Worm (Caenorhabditis elegans): ENCODE data around the gene Y17G7B.22.

The Y17G7B.22 gene

ce11 chrII:12042108-12042960, 25.5 kb upstream of the Y17G7B.22 start, which contains the start of gene ippk-1:
ippk-1 (plus strand) TSS chrII:12042910.
- peak; percentile 22 for TF ChIP-seq pqm-1 (tag; optimal IDR thresholded peaks at IDR 0.05)
- peak; percentile 52 for TF ChIP-seq nhr-43 (tag; optimal IDR thresholded peaks at IDR 0.05; ENCODE audit: poor library complexity, severe bottlenecking)
- TF ChIP-seq sea-2 (GFP tag; optimal IDR thresholded peaks at IDR 0.05): no peak
- TF ChIP-seq elt-1 (tag; optimal IDR thresholded peaks at IDR 0.05): no peak
- TF ChIP-seq elt-2 (tag; optimal IDR thresholded peaks at IDR 0.05): peak; percentile 57
- TF ChIP-seq nfya-1 (tag; optimal IDR thresholded peaks at IDR 0.05; ENCODE audit: insufficient read depth): peak; percentile 64
- peak; percentile 58 for TF ChIP-seq lin-39 (tag; optimal IDR thresholded peaks at IDR 0.05)
- peak; percentile 47 for TF ChIP-seq fkh-10 (GFP tag; optimal IDR thresholded peaks at IDR 0.05)
- TF ChIP-seq tbx-2 (tag; optimal IDR thresholded peaks at IDR 0.05): peak; percentile 18
- peak; percentile 12 for TF ChIP-seq nhr-11 (tag; optimal IDR thresholded peaks at IDR 0.05)
- no peak for TF ChIP-seq ZK546.5 (tag; optimal IDR thresholded peaks at IDR 0.05)
- TF ChIP-seq nhr-23 (tag; optimal IDR thresholded peaks at IDR 0.05): peak; percentile 63
- peak; percentile 27 for TF ChIP-seq nhr-25 (tag; optimal IDR thresholded peaks at IDR 0.05)
- TF ChIP-seq ztf-4 (tag; optimal IDR thresholded peaks at IDR 0.05): no peak
- TF ChIP-seq pha-4 (tag; optimal IDR thresholded peaks at IDR 0.05): peak; percentile 57
- TF ChIP-seq fkh-2 (tag; optimal IDR thresholded peaks at IDR 0.05): no peak
- TF ChIP-seq ama-1 (optimal IDR thresholded peaks at IDR 0.05): peak; percentile 30
- peak; percentile 16 for TF ChIP-seq ceh-28 (tag; optimal IDR thresholded peaks at IDR 0.05)
- no peak for TF ChIP-seq nhr-28 (tag; optimal IDR thresholded peaks at IDR 0.05)
- TF ChIP-seq hmg-11 (tag; optimal IDR thresholded peaks at IDR 0.05): peak; percentile 31
- TF ChIP-seq egl-5 (tag; optimal IDR thresholded peaks at IDR 0.05): peak; percentile 82
- peak; percentile 75 for TF ChIP-seq lin-15B (tag; optimal IDR thresholded peaks at IDR 0.05)

ce11 chrII:12049281-12049680, 18.5 kb upstream of the Y17G7B.22 start, which contains the start of gene nadk-2:
nadk-2 (plus strand) TSS chrII:12049581.
- TF ChIP-seq fos-1 (tag; optimal IDR thresholded peaks at IDR 0.05) (no peak), mdl-1 (tag; optimal IDR thresholded peaks at IDR 0.05) (no peak), pha-4 (tag; optimal IDR thresholded peaks at IDR 0.05) (no peak), nhr-23 (tag; optimal IDR thresholded peaks at IDR 0.05) (no peak), ztf-4 (tag; optimal IDR thresholded peaks at IDR 0.05) (no peak)

- TF ChIP-seq pqm-1 (tag; optimal IDR thresholded peaks at IDR 0.05) (no peak), nhr-23 (tag; optimal IDR thresholded peaks at IDR 0.05) (peak; percentile 59), nhr-43 (tag; optimal IDR thresholded peaks at IDR 0.05; ENCODE audit: poor library complexity, severe bottlenecking) (peak; percentile 49), nhr-25 (tag; optimal IDR thresholded peaks at IDR 0.05) (peak; percentile 16)
These were observed 17.2 kb upstream of the Y17G7B.22 start for ce11 chrII:12050607-12051006.

- no peak for TF ChIP-seq nhr-237 (tag; optimal IDR thresholded peaks at IDR 0.05)
- TF ChIP-seq nhr-23 (tag; optimal IDR thresholded peaks at IDR 0.05): peak; percentile 48
- peak; percentile 6 for TF ChIP-seq ama-1 (optimal IDR thresholded peaks at IDR 0.05)
- TF ChIP-seq egl-27 (tag; optimal IDR thresholded peaks at IDR 0.05): no peak
- TF ChIP-seq nhr-25 (tag; optimal IDR thresholded peaks at IDR 0.05): peak; percentile 53
- TF ChIP-seq lsy-12 (tag; optimal IDR thresholded peaks at IDR 0.05): no peak
- TF ChIP-seq lin-39 (tag; optimal IDR thresholded peaks at IDR 0.05): no peak
- TF ChIP-seq fkh-10 (GFP tag; optimal IDR thresholded peaks at IDR 0.05): no peak
- TF ChIP-seq aly-2 (tag; optimal IDR thresholded peaks at IDR 0.05): no peak
- TF ChIP-seq nhr-43 (tag; optimal IDR thresholded peaks at IDR 0.05; ENCODE audit: poor library complexity, severe bottlenecking): peak; percentile 83
These were observed 16.2 kb upstream of the Y17G7B.22 start for ce11 chrII:12051601-12052000.

ce11 chrII:12052136-12052535, 15.7 kb upstream of the Y17G7B.22 start:
- TF ChIP-seq nfya-1 (tag; optimal IDR thresholded peaks at IDR 0.05; ENCODE audit: insufficient read depth): peak; percentile 33
- no peak for TF ChIP-seq zag-1 (tag; optimal IDR thresholded peaks at IDR 0.05)
- peak; percentile 83 for TF ChIP-seq pqm-1 (tag; optimal IDR thresholded peaks at IDR 0.05)
- TF ChIP-seq pha-4 (tag; optimal IDR thresholded peaks at IDR 0.05): peak; percentile 35
- peak; percentile 80 for TF ChIP-seq elt-2 (tag; optimal IDR thresholded peaks at IDR 0.05)

- no peak for TF ChIP-seq nhr-67 (tag; optimal IDR thresholded peaks at IDR 0.05)
- TF ChIP-seq ZK546.5 (tag; optimal IDR thresholded peaks at IDR 0.05): no peak
- TF ChIP-seq ama-1 (optimal IDR thresholded peaks at IDR 0.05): peak; percentile 15
- peak; percentile 46 for TF ChIP-seq jun-1 (tag; optimal IDR thresholded peaks at IDR 0.05)
- TF ChIP-seq elt-3 (tag; optimal IDR thresholded peaks at IDR 0.05): no peak
- no peak for TF ChIP-seq egl-27 (tag; optimal IDR thresholded peaks at IDR 0.05)
- TF ChIP-seq nhr-23 (tag; optimal IDR thresholded peaks at IDR 0.05): no peak
- no peak for TF ChIP-seq egl-5 (tag; optimal IDR thresholded peaks at IDR 0.05)
- no peak for TF ChIP-seq fkh-10 (GFP tag; optimal IDR thresholded peaks at IDR 0.05)
- TF ChIP-seq mdl-1 (tag; optimal IDR thresholded peaks at IDR 0.05): no peak
- TF ChIP-seq daf-12 (tag; optimal IDR thresholded peaks at IDR 0.05): no peak
- no peak for TF ChIP-seq nfya-1 (tag; optimal IDR thresholded peaks at IDR 0.05; ENCODE audit: insufficient read depth)
- no peak for TF ChIP-seq ceh-28 (tag; optimal IDR thresholded peaks at IDR 0.05)
- no peak for TF ChIP-seq pha-4 (tag; optimal IDR thresholded peaks at IDR 0.05)
- TF ChIP-seq elt-2 (tag; optimal IDR thresholded peaks at IDR 0.05): no peak
- TF ChIP-seq lin-39 (tag; optimal IDR thresholded peaks at IDR 0.05): no peak
- peak; percentile 82 for TF ChIP-seq nhr-43 (tag; optimal IDR thresholded peaks at IDR 0.05; ENCODE audit: poor library complexity, severe bottlenecking)
- no peak for TF ChIP-seq nhr-28 (tag; optimal IDR thresholded peaks at IDR 0.05)
- no peak for TF ChIP-seq ceh-16 (tag; optimal IDR thresholded peaks at IDR 0.05)
- no peak for TF ChIP-seq unc-62 (GFP tag; optimal IDR thresholded peaks at IDR 0.05)
- TF ChIP-seq ztf-11 (tag; optimal IDR thresholded peaks at IDR 0.05): no peak
- no peak for TF ChIP-seq nhr-25 (tag; optimal IDR thresholded peaks at IDR 0.05)
These were observed 14.9 kb upstream of the Y17G7B.22 start for ce11 chrII:12052924-12053323.

Data from whole organism, L3 larva.